Worm (Caenorhabditis elegans): ENCODE data around the gene nduv-3.

The nduv-3 gene

ce11 chrIV:2601988-2602861 lies 38.9 kb upstream of the nduv-3 start (continued):
- peak in 1 of 2 experiments; percentile 86 for TF ChIP-seq eor-1 (tag; optimal IDR thresholded peaks at IDR 0.05)

DNA sequence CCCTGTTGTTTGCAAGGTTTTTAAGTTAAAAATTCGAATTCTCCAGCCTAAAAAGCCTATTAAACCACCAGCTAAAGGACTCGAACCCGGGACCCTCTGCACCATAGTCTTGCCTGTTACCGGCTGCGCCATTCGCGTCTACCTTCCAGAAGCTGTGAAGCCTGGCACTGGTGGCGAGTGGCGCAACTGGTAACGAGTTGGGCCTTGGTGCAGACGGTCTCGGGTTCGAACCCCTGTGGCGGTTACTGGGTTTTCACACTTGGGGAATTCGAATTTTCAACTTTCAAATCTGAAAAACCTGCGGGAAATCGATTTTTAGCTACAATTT lies 38.3 kb upstream of the nduv-3 start:
- TF ChIP-seq nhr-43 (tag; optimal IDR thresholded peaks at IDR 0.05; ENCODE audit: poor library complexity, severe bottlenecking): no peak
- no peak for TF ChIP-seq zag-1 (tag; optimal IDR thresholded peaks at IDR 0.05)
- no peak for TF ChIP-seq lsy-12 (tag; optimal IDR thresholded peaks at IDR 0.05)
- no peak for TF ChIP-seq nhr-23 (tag; optimal IDR thresholded peaks at IDR 0.05)
- TF ChIP-seq ZK546.5 (tag; optimal IDR thresholded peaks at IDR 0.05): no peak
- no peak for TF ChIP-seq mdl-1 (tag; optimal IDR thresholded peaks at IDR 0.05)
- TF ChIP-seq hmg-11 (tag; optimal IDR thresholded peaks at IDR 0.05): no peak
- no peak for TF ChIP-seq daf-12 (tag; optimal IDR thresholded peaks at IDR 0.05)
- no peak for TF ChIP-seq ama-1 (optimal IDR thresholded peaks at IDR 0.05)
- no peak for TF ChIP-seq unc-39 (tag; optimal IDR thresholded peaks at IDR 0.05)
- no peak for TF ChIP-seq ceh-16 (tag; optimal IDR thresholded peaks at IDR 0.05)
- no peak for TF ChIP-seq elt-2 (tag; optimal IDR thresholded peaks at IDR 0.05)
- no peak for TF ChIP-seq nhr-67 (tag; optimal IDR thresholded peaks at IDR 0.05)
- TF ChIP-seq nhr-77 (tag; optimal IDR thresholded peaks at IDR 0.05): no peak
- no peak for TF ChIP-seq ceh-28 (tag; optimal IDR thresholded peaks at IDR 0.05)
- no peak for TF ChIP-seq lin-39 (tag; optimal IDR thresholded peaks at IDR 0.05)
- TF ChIP-seq R02D3.7 (tag; optimal IDR thresholded peaks at IDR 0.05): no peak
- TF ChIP-seq nhr-28 (tag; optimal IDR thresholded peaks at IDR 0.05): no peak

DNA sequence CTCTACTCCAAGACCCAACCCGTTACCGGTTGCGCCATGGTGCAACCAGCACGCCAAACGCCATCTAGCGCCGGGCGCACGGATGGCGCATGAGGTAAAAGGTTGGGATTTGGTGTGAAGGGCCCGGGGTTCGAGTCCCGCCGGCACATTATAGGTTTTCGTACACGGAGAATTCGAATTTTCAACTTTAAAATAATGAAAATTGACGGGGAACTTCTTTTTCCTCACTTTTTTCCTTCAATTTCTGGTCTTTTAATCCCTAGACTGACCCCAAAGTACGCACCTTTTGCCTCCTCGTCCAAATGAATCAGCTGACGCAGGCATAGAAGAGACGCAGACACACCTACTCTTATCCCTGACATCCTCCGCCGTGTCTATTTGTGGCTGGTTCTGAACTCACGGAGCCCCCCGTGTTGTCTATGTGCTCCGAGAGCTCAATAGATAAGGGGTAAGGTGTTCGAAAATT lies 37.5 kb upstream of the nduv-3 start:
- TF ChIP-seq nhr-25 (tag; optimal IDR thresholded peaks at IDR 0.05): peak; percentile 22
- no peak for TF ChIP-seq mdl-1 (tag; optimal IDR thresholded peaks at IDR 0.05)
- TF ChIP-seq ama-1 (optimal IDR thresholded peaks at IDR 0.05): peak; percentile 87
- TF ChIP-seq egl-27 (tag; optimal IDR thresholded peaks at IDR 0.05): no peak
- TF ChIP-seq zag-1 (tag; optimal IDR thresholded peaks at IDR 0.05): no peak
- TF ChIP-seq nhr-67 (tag; optimal IDR thresholded peaks at IDR 0.05): no peak
- no peak for TF ChIP-seq lin-15B (tag; optimal IDR thresholded peaks at IDR 0.05)
- TF ChIP-seq nhr-11 (tag; optimal IDR thresholded peaks at IDR 0.05): no peak
- peak; percentile 11 for TF ChIP-seq nhr-23 (tag; optimal IDR thresholded peaks at IDR 0.05)
- TF ChIP-seq tbx-2 (tag; optimal IDR thresholded peaks at IDR 0.05): no peak
- peak; percentile 61 for TF ChIP-seq pha-4 (tag; optimal IDR thresholded peaks at IDR 0.05)
- peak; percentile 32 for TF ChIP-seq nfya-1 (tag; optimal IDR thresholded peaks at IDR 0.05; ENCODE audit: insufficient read depth)
- TF ChIP-seq snpc-4 (tag; optimal IDR thresholded peaks at IDR 0.05): no peak
- TF ChIP-seq eor-1 (tag; optimal IDR thresholded peaks at IDR 0.05): no peak
- TF ChIP-seq egl-5 (tag; optimal IDR thresholded peaks at IDR 0.05): peak; percentile 43

ce11 chrIV:2606572-2606971 lies 34.5 kb upstream of the nduv-3 start:
- TF ChIP-seq R02D3.7 (tag; optimal IDR thresholded peaks at IDR 0.05): no peak
- TF ChIP-seq nhr-23 (tag; optimal IDR thresholded peaks at IDR 0.05): no peak
- TF ChIP-seq zag-1 (tag; optimal IDR thresholded peaks at IDR 0.05): no peak
- no peak for TF ChIP-seq nfya-1 (tag; optimal IDR thresholded peaks at IDR 0.05; ENCODE audit: insufficient read depth)
- TF ChIP-seq mdl-1 (tag; optimal IDR thresholded peaks at IDR 0.05): no peak
- TF ChIP-seq elt-3 (tag; optimal IDR thresholded peaks at IDR 0.05): no peak
- no peak for TF ChIP-seq elt-1 (tag; optimal IDR thresholded peaks at IDR 0.05)
- TF ChIP-seq egl-5 (tag; optimal IDR thresholded peaks at IDR 0.05): no peak
- TF ChIP-seq egl-27 (tag; optimal IDR thresholded peaks at IDR 0.05): no peak

DNA sequence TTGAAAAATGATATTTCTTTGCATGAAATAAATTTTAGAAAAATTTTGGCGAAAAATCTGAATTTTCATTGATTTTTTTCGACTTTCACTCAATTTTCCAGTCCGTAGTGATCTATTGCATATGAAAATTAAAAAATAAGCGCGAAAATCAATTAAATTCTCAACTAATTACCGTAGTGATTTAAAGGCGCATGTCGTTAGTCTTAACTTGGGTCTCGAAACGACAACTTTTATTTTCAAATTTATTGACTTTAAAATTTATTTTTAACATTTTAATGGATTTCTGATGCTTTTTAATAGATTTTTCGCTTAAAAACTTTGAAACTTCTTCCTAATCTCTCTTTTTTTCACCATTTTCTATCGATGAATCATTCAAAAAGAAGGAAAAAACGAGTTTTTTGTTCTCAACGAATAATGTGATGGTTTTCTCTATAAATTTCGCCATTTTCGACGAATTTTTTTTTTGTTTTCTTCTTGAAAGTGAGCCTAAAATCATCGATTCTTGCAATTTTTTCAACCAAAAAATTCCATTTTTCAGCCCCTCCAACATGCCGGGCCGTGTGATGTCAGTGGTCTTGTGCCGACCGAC lies 33.5 kb upstream of the nduv-3 start, which contains the start of gene vamp-7:
TSS of gene vamp-7 (plus strand) at position 539 of the 589 bp plus-strand sequence.
- no peak for TF ChIP-seq zag-1 (tag; optimal IDR thresholded peaks at IDR 0.05)
- TF ChIP-seq nhr-67 (tag; optimal IDR thresholded peaks at IDR 0.05): no peak
- peak; percentile 31 for TF ChIP-seq lsy-12 (tag; optimal IDR thresholded peaks at IDR 0.05)
- TF ChIP-seq pha-4 (tag; optimal IDR thresholded peaks at IDR 0.05): peak; percentile 18
- TF ChIP-seq nhr-77 (tag; optimal IDR thresholded peaks at IDR 0.05): no peak
- no peak for TF ChIP-seq hmg-11 (tag; optimal IDR thresholded peaks at IDR 0.05)
- no peak for TF ChIP-seq nhr-25 (tag; optimal IDR thresholded peaks at IDR 0.05)

Data from whole organism, L3 larva.